Worm (Caenorhabditis elegans): ENCODE data around the gene slc-25A26.

ce11 chrIV:8956189-8956588 lies 25.9 kb downstream of the slc-25A26 start, which contains the start of gene tpra-1:
- no peak for TF ChIP-seq dmd-4 (tag; optimal IDR thresholded peaks at IDR 0.05)
- no peak for TF ChIP-seq ZK546.5 (tag; optimal IDR thresholded peaks at IDR 0.05)

Measured in whole organism, L2 larva.